Fruit fly (Drosophila melanogaster): ENCODE results near the gene CG8349.

DNA sequence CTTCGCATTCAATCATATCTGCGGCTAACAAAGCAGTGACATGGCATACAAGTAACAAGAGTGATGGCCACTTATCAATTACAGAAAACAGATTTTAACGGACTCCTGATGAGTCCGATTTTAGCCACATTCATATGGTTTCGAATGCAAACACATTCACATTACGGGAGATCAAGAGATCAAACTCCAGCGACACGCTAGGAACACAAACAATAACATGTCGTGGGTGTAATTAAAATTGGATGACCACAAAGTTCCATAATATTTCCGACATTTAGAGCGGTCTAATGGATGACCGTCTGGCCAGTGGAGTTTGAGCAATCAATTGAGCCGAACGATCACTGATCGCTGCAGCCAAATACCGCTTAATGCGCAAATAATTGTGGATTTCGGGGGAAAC lies 26.5 kb downstream of the CG8349 start, which contains the start of gene CG14277:
- TF ChIP-seq Dll (optimal IDR thresholded peaks at IDR 0.05) (no peak), psq (optimal IDR thresholded peaks at IDR 0.05) (no peak), usp (GFP tag; optimal IDR thresholded peaks at IDR 0.05) (no peak)

Data from whole organism.